Worm (Caenorhabditis elegans): ENCODE measurements around the gene F07C3.9.

Gene F07C3.9

DNA sequence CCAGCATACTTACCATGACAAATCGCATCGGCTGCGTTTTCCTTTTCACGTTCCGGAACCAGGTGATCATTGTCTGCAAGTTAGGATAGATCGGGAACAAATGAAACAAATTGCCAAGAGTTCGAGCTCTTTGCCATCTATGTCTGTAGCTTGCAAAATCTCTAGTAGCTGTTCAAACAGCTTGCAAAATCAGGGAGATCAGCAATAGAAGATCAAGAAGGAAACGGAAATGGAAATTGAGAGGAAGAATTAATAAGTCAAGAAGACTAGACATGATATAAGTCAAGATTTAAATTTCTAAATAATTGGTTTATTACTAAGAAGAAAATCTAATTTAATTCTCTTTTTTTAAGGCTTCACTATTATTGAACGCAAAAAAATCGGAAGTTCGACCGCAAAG is 22.1 kb downstream of the F07C3.9 start, which contains the start of gene F07C3.3:
Gene F07C3.3, minus strand, starts transcription at position 101 of the 400 bp plus-strand sequence.
- TF ChIP-seq nhr-11 (tag; optimal IDR thresholded peaks at IDR 0.05) (no peak), ceh-90 (tag; optimal IDR thresholded peaks at IDR 0.05) (no peak), mep-1 (tag; optimal IDR thresholded peaks at IDR 0.05) (no peak), lin-15B (tag; optimal IDR thresholded peaks at IDR 0.05) (no peak), unc-62 (GFP tag; optimal IDR thresholded peaks at IDR 0.05) (no peak), vab-15 (tag; optimal IDR thresholded peaks at IDR 0.05) (no peak), egl-13 (tag; optimal IDR thresholded peaks at IDR 0.05) (no peak), ztf-4 (tag; optimal IDR thresholded peaks at IDR 0.05) (no peak), nhr-76 (tag; optimal IDR thresholded peaks at IDR 0.05) (no peak), nhr-237 (tag; optimal IDR thresholded peaks at IDR 0.05) (no peak), ztf-11 (tag; optimal IDR thresholded peaks at IDR 0.05) (no peak), nhr-84 (tag; optimal IDR thresholded peaks at IDR 0.05) (no peak), efl-3 (GFP tag; optimal IDR thresholded peaks at IDR 0.05) (no peak), isw-1 (GFP tag; IDR thresholded peaks at IDR 0.05) (no peak), blmp-1 (tag; optimal IDR thresholded peaks at IDR 0.05) (no peak), mef-2 (tag; optimal IDR thresholded peaks at IDR 0.05) (no peak), ets-5 (GFP tag; IDR thresholded peaks at IDR 0.05) (no peak)

DNA sequence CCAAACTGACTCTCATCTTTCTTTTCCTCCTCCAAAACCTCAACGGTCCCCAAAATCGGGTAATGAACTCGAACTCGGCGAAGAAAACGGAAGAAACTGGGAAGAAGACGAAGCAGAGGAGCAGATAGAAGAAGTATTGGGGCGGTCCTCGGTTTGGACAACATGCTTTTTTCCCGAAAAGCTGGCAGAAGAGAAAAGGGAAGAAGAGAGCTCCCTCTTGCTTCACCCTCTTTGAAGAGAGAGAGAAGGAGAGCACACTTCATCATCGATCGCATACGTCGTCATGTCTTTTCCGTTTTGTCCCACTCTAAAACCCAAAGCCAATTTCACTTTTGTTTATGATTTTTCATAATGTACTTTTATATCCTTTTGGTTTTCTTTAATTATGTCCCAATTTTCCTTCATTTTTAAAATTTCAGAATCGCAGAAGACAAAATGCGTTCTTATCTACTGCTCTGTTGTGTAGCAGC is 28.7 kb downstream of the F07C3.9 start, which contains the start of gene F07C3.2:
Gene F07C3.2, plus strand, starts transcription at position 420 of the 470 bp plus-strand sequence.
- no peak for TF ChIP-seq zag-1 (tag; optimal IDR thresholded peaks at IDR 0.05)
- no peak for TF ChIP-seq nhr-11 (tag; optimal IDR thresholded peaks at IDR 0.05)
- TF ChIP-seq vab-15 (tag; optimal IDR thresholded peaks at IDR 0.05), result no peak
- peak; percentile 84 for TF ChIP-seq lin-14 (GFP tag; optimal IDR thresholded peaks at IDR 0.05)
- no peak for TF ChIP-seq efl-1 (optimal IDR thresholded peaks at IDR 0.05)
- TF ChIP-seq efl-1 (GFP tag; optimal IDR thresholded peaks at IDR 0.05 in 1 of 2), result peak in 1 of 2 experiments; percentile 50
- no peak for TF ChIP-seq dsc-1 (tag; optimal IDR thresholded peaks at IDR 0.05)
- no peak for TF ChIP-seq aha-1 (tag; optimal IDR thresholded peaks at IDR 0.05)
- no peak for TF ChIP-seq jun-1 (tag; optimal IDR thresholded peaks at IDR 0.05)
- no peak for TF ChIP-seq unc-98 (GFP tag; IDR thresholded peaks at IDR 0.05)
- no peak for TF ChIP-seq tlp-1 (tag; optimal IDR thresholded peaks at IDR 0.05)
- no peak for TF ChIP-seq nhr-71 (tag; optimal IDR thresholded peaks at IDR 0.05)
- no peak for TF ChIP-seq lsy-2 (tag; optimal IDR thresholded peaks at IDR 0.05)
- TF ChIP-seq ceh-63 (GFP tag; optimal IDR thresholded peaks at IDR 0.05), result no peak
- no peak for TF ChIP-seq elt-3 (tag; optimal IDR thresholded peaks at IDR 0.05)
- no peak for TF ChIP-seq efl-3 (GFP tag; optimal IDR thresholded peaks at IDR 0.05)
- TF ChIP-seq fkh-8 (tag; optimal IDR thresholded peaks at IDR 0.05), result no peak
- TF ChIP-seq alr-1 (tag; optimal IDR thresholded peaks at IDR 0.05; ENCODE audit: borderline replicate concordance), result no peak
- no peak for TF ChIP-seq sup-37 (GFP tag; optimal IDR thresholded peaks at IDR 0.05)
- TF ChIP-seq ceh-82 (tag; optimal IDR thresholded peaks at IDR 0.05), result peak in 1 of 3 experiments; percentile 22
- no peak for TF ChIP-seq nhr-19 (GFP tag; conservative IDR thresholded peaks at IDR 0.05)
- no peak for TF ChIP-seq sox-4 (tag; optimal IDR thresholded peaks at IDR 0.05)

DNA sequence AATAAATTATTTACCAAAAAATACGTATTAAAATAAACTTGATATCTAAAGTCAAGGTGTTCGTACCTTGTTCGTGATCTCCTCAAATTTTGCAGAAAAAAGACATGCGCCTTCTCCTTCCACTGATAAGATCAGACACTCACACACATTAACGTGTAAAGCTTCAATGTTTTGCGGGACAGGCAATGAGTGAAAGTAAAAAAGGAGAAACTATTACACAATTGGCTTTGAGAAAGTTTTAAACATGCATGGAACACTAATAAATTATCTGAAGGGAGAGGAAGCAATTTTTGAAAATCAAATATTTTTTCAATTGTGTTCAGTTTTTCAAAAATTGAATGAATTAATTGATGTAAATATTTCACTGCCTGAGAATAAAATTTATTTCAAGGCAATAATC is 29.5 kb downstream of the F07C3.9 start:
- TF ChIP-seq blmp-1 (tag; optimal IDR thresholded peaks at IDR 0.05) (peak; percentile 90), C34B4.2 (tag; optimal IDR thresholded peaks at IDR 0.05) (no peak), ztf-4 (tag; optimal IDR thresholded peaks at IDR 0.05) (no peak), nhr-77 (tag; optimal IDR thresholded peaks at IDR 0.05) (no peak), egl-27 (tag; optimal IDR thresholded peaks at IDR 0.05) (no peak), irx-1 (tag; optimal IDR thresholded peaks at IDR 0.05) (no peak)
